Fruit fly (Drosophila melanogaster) whole organism, prepupa: ENCODE data around the gene CG32772.

ENCODE experiments used
- CG10631 ChIP-seq: fragments of 200-800 bp; sonication (Bioruptor generic); optimal IDR thresholded peaks from 2 replicates; lab custom pipeline; 2016; ENCODE audit warnings: missing biosample characterization, missing genetic modification characterization
- CG11294 ChIP-seq: fragments of 200-800 bp; sonication (Bioruptor generic); IDR thresholded peaks from 2 replicates; pipeline ENCODE4 v1.3.6; 2022; ENCODE audit warnings: missing biosample characterization, missing genetic modification characterization
- CG11762 ChIP-seq: fragments of 200-800 bp; sonication (Bioruptor generic); optimal IDR thresholded peaks from 3 replicates; lab custom pipeline; 2016; ENCODE audit warnings: missing biosample characterization, missing genetic modification characterization; ENCODE audit not compliant: insufficient read depth
- CG11902 ChIP-seq: fragments of 200-800 bp; sonication (Bioruptor generic); optimal IDR thresholded peaks from 3 replicates; lab custom pipeline; 2016; ENCODE audit warnings: missing biosample characterization, missing genetic modification characterization
- CG16779 ChIP-seq: fragments of 200-800 bp; sonication (Bioruptor generic); optimal IDR thresholded peaks from 3 replicates; lab custom pipeline; 2017; ENCODE audit warnings: missing biosample characterization, mild to moderate bottlenecking, missing genetic modification characterization
- CG3032 ChIP-seq: fragments of 200-800 bp; optimal IDR thresholded peaks from 2 replicates; lab custom pipeline; 2019; ENCODE audit warnings: missing biosample characterization, mild to moderate bottlenecking, missing genetic modification characterization, moderate library complexity
- CG4318 ChIP-seq: fragments of 200-800 bp; sonication (Bioruptor generic); optimal IDR thresholded peaks from 3 replicates; lab custom pipeline; 2017; ENCODE audit warnings: missing biosample characterization, mild to moderate bottlenecking, missing genetic modification characterization
- CG6276 ChIP-seq: fragments of 200-800 bp; sonication (Bioruptor generic); optimal IDR thresholded peaks from 2 replicates; lab custom pipeline; 2017; ENCODE audit warnings: missing biosample characterization, mild to moderate bottlenecking, missing genetic modification characterization
- CG6792 ChIP-seq: fragments of 200-800 bp; sonication (Bioruptor generic); optimal IDR thresholded peaks from 3 replicates; lab custom pipeline; 2016; ENCODE audit warnings: missing biosample characterization, missing genetic modification characterization
- CG6854 ChIP-seq: fragments of 200-800 bp; sonication (Bioruptor generic); optimal IDR thresholded peaks from 2 replicates; lab custom pipeline; 2017; ENCODE audit warnings: missing biosample characterization, mild to moderate bottlenecking, missing genetic modification characterization
- CG7368 ChIP-seq: fragments of 200-800 bp; sonication (Bioruptor generic); optimal IDR thresholded peaks from 3 replicates; lab custom pipeline; 2016; ENCODE audit warnings: missing biosample characterization, missing genetic modification characterization
- CG8119 ChIP-seq: fragments of 200-800 bp; sonication (Bioruptor generic); IDR thresholded peaks from 3 replicates; pipeline ENCODE4 v1.3.6; 2022; ENCODE audit warnings: missing biosample characterization, missing genetic modification characterization
- CG8319 ChIP-seq: fragments of 200-800 bp; sonication (Bioruptor generic); optimal IDR thresholded peaks from 3 replicates; lab custom pipeline; 2016; ENCODE audit warnings: missing biosample characterization, missing genetic modification characterization
- CG8632 ChIP-seq: fragments of 200-800 bp; sonication (Bioruptor generic); optimal IDR thresholded peaks from 3 replicates; lab custom pipeline; 2016; ENCODE audit warnings: missing biosample characterization, missing genetic modification characterization
- CG9139 ChIP-seq: fragments of 200-800 bp; sonication (Bioruptor generic); optimal IDR thresholded peaks from 3 replicates; lab custom pipeline; 2017; ENCODE audit warnings: missing biosample characterization, mild to moderate bottlenecking, missing genetic modification characterization
- Eip75B ChIP-seq: fragments of 200-800 bp; sonication (Bioruptor generic); optimal IDR thresholded peaks from 3 replicates; lab custom pipeline; 2016; ENCODE audit warnings: missing biosample characterization, missing genetic modification characterization
- Eip78C ChIP-seq: fragments of 200-800 bp; sonication (Bioruptor generic); peaks from one replicate; lab custom pipeline; 2016; ENCODE audit warnings: missing biosample characterization, missing genetic modification characterization
- Ets21C ChIP-seq: fragments of 200-800 bp; sonication (Bioruptor generic); optimal IDR thresholded peaks from 3 replicates; lab custom pipeline; 2016; ENCODE audit warnings: missing biosample characterization, missing genetic modification characterization
- Ets96B ChIP-seq: fragments of 200-800 bp; optimal IDR thresholded peaks from 2 replicates; lab custom pipeline; 2019; ENCODE audit warnings: missing biosample characterization, mild to moderate bottlenecking, missing genetic modification characterization, moderate library complexity
- Gug ChIP-seq: fragments of 200-800 bp; sonication (Bioruptor generic); IDR thresholded peaks from 2 replicates; pipeline ENCODE4 v1.3.6; 2022; ENCODE audit warnings: missing biosample characterization, missing genetic modification characterization
- Hr38 ChIP-seq: sonication (Bioruptor generic); optimal IDR thresholded peaks from 2 replicates; lab custom pipeline; 2016; ENCODE audit warnings: missing biosample characterization, missing genetic modification characterization
- Hr39 ChIP-seq: fragments of 200-800 bp; sonication (Bioruptor generic); optimal IDR thresholded peaks from 2 replicates; lab custom pipeline; 2016; ENCODE audit warnings: missing biosample characterization, missing genetic modification characterization
- Met ChIP-seq: fragments of 200-800 bp; sonication (Bioruptor generic); optimal IDR thresholded peaks from 3 replicates; lab custom pipeline; 2016; ENCODE audit warnings: missing biosample characterization, missing genetic modification characterization
- OdsH ChIP-seq: fragments of 200-800 bp; sonication (Bioruptor generic); optimal IDR thresholded peaks from 3 replicates; lab custom pipeline; 2016; ENCODE audit warnings: missing biosample characterization, missing genetic modification characterization
- Sox102F ChIP-seq: fragments of 200-800 bp; sonication (Bioruptor generic); optimal IDR thresholded peaks from 2 replicates; lab custom pipeline; 2016; ENCODE audit warnings: missing biosample characterization, mild to moderate bottlenecking, missing genetic modification characterization
- Sox14 ChIP-seq: fragments of 200-800 bp; sonication (Bioruptor generic); optimal IDR thresholded peaks from 3 replicates; lab custom pipeline; 2016; ENCODE audit warnings: missing biosample characterization, missing genetic modification characterization
- Sox15 ChIP-seq: fragments of 200-800 bp; sonication (Bioruptor generic); optimal IDR thresholded peaks from 3 replicates; lab custom pipeline; 2016; ENCODE audit warnings: missing biosample characterization, missing genetic modification characterization
- achi ChIP-seq: fragments of 200-800 bp; sonication (Bioruptor generic); optimal IDR thresholded peaks from 3 replicates; lab custom pipeline; 2016; ENCODE audit warnings: missing biosample characterization, missing genetic modification characterization
- cyc ChIP-seq: fragments of 200-800 bp; sonication (Bioruptor generic); optimal IDR thresholded peaks from 3 replicates; lab custom pipeline; 2016; ENCODE audit warnings: missing biosample characterization, missing genetic modification characterization
- eg ChIP-seq: fragments of 200-800 bp; sonication (Bioruptor generic); IDR thresholded peaks from 3 replicates; pipeline ENCODE4 v1.3.6; 2022; ENCODE audit warnings: missing biosample characterization, missing genetic modification characterization
- fd59A ChIP-seq: fragments of 200-800 bp; sonication (Bioruptor generic); optimal IDR thresholded peaks from 2 replicates; lab custom pipeline; 2017; ENCODE audit warnings: missing biosample characterization, mild to moderate bottlenecking, missing genetic modification characterization, missing genetic modification reagents
- fd85E ChIP-seq: fragments of 200-800 bp; sonication (Bioruptor generic); optimal IDR thresholded peaks from 3 replicates; lab custom pipeline; 2016; ENCODE audit warnings: missing biosample characterization, missing genetic modification characterization
- fkh ChIP-seq: fragments of 200-800 bp; sonication (Bioruptor generic); optimal IDR thresholded peaks from 3 replicates; lab custom pipeline; 2017; ENCODE audit warnings: missing biosample characterization, mild to moderate bottlenecking, missing genetic modification characterization, moderate library complexity
- lz ChIP-seq: fragments of 200-800 bp; sonication (Bioruptor generic); optimal IDR thresholded peaks from 3 replicates; lab custom pipeline; 2016; ENCODE audit warnings: missing biosample characterization, missing genetic modification characterization
- net ChIP-seq: fragments of 200-800 bp; sonication (Bioruptor generic); optimal IDR thresholded peaks from 3 replicates; lab custom pipeline; 2016; ENCODE audit warnings: missing biosample characterization, missing genetic modification characterization
- pdm3 ChIP-seq: fragments of 200-800 bp; sonication (Bioruptor generic); optimal IDR thresholded peaks from 3 replicates; lab custom pipeline; 2016; ENCODE audit warnings: missing biosample characterization, missing genetic modification characterization
- salr ChIP-seq, 2 experiments: fragments of 200-800 bp; sonication (Bioruptor generic); optimal IDR thresholded peaks; 3 replicates each; lab custom pipeline; 2016 to 2018; ENCODE audit warnings: missing biosample characterization in 2 of 2, missing genetic modification characterization in 2 of 2, mild to moderate bottlenecking in 1 of 2
- spab ChIP-seq: fragments of 200-800 bp; sonication (Bioruptor generic); optimal IDR thresholded peaks from 2 replicates; lab custom pipeline; 2017; ENCODE audit warnings: missing biosample characterization, mild to moderate bottlenecking, missing genetic modification characterization, missing genetic modification reagents
- svp ChIP-seq: fragments of 200-800 bp; sonication (Bioruptor generic); peaks from one replicate; lab custom pipeline; 2016; ENCODE audit warnings: missing biosample characterization, missing genetic modification characterization
- topi ChIP-seq: fragments of 200-800 bp; sonication (Bioruptor generic); optimal IDR thresholded peaks from 3 replicates; lab custom pipeline; 2016; ENCODE audit warnings: missing biosample characterization, missing genetic modification characterization
- vri ChIP-seq: fragments of 200-800 bp; sonication (Bioruptor generic); optimal IDR thresholded peaks from 3 replicates; lab custom pipeline; 2016; ENCODE audit warnings: missing biosample characterization, mild to moderate bottlenecking, missing genetic modification characterization

CG32772 gene

dm6 chrX:4939788-4940441 lies 31.0 kb downstream of the CG32772 start (continued):
- TF ChIP-seq CG10631 (GFP tag; lab: Kevin White, UChicago) (peak; percentile 97), Eip78C (GFP tag; lab: Kevin White, UChicago) (peak; percentile 99), CG3032 (peak; percentile 94), svp (GFP tag; lab: Kevin White, UChicago) (peak; percentile 97), salr (GFP tag; optimal IDR thresholded peaks at IDR 0.05; lab: Kevin White, UChicago) (peak; percentile 92 to 96), CG6854 (GFP tag; lab: Kevin White, UChicago) (peak; percentile 89), Gug (GFP tag; lab: Robert Waterston, UW) (peak; percentile 98), Eip75B (GFP tag; lab: Kevin White, UChicago) (peak; percentile 96), CG11762 (peak; percentile 96), topi (GFP tag; lab: Kevin White, UChicago) (peak; percentile 95), fd85E (GFP tag; lab: Kevin White, UChicago) (peak; percentile 78), Hr38 (peak; percentile 97), CG8632 (GFP tag; lab: Kevin White, UChicago) (peak; percentile 94), CG11902 (GFP tag; lab: Kevin White, UChicago) (peak; percentile 95), pdm3 (GFP tag; lab: Kevin White, UChicago) (peak; percentile 98), CG6276 (GFP tag; lab: Kevin White, UChicago) (peak; percentile 95), Ets96B (tag; lab: Kevin White, UChicago) (peak; percentile 93), Sox14 (GFP tag; lab: Kevin White, UChicago) (peak; percentile 97), CG8119 (GFP tag; lab: Robert Waterston, UW) (peak; percentile 97), lz (GFP tag; lab: Kevin White, UChicago) (peak; percentile 95), Ets21C (GFP tag; lab: Kevin White, UChicago) (peak; percentile 93), CG6792 (peak; percentile 96), achi (GFP tag; lab: Kevin White, UChicago) (peak; percentile 95), cyc (peak; percentile 97), Sox102F (peak; percentile 92), Sox15 (GFP tag; lab: Kevin White, UChicago) (peak; percentile 96), spab (GFP tag; lab: Kevin White, UChicago) (peak; percentile 92), CG9139 (GFP tag; lab: Kevin White, UChicago) (peak; percentile 90), CG11294 (GFP tag; lab: Robert Waterston, UW) (peak; percentile 97), CG7368 (GFP tag; lab: Kevin White, UChicago) (peak; percentile 97), fd59A (GFP tag; lab: Kevin White, UChicago) (peak; percentile 95), CG16779 (tag; lab: Kevin White, UChicago) (peak; percentile 85), Met (GFP tag; lab: Kevin White, UChicago) (peak; percentile 95), Hr39 (GFP tag; lab: Kevin White, UChicago) (peak; percentile 96), CG8319 (GFP tag; lab: Kevin White, UChicago) (peak; percentile 95), vri (GFP tag; lab: Kevin White, UChicago) (peak; percentile 73), net (GFP tag; lab: Kevin White, UChicago) (peak; percentile 95), OdsH (peak; percentile 97), CG4318 (peak; percentile 97)
- TF ChIP-seq, all 60 proteins: peak for 60

- TF ChIP-seq CG6854 (GFP tag; lab: Kevin White, UChicago) (no peak), fkh (GFP tag; lab: Kevin White, UChicago) (peak; percentile 4), Met (GFP tag; lab: Kevin White, UChicago) (no peak), eg (GFP tag; lab: Robert Waterston, UW) (0 out of 3 replicates have a peak, but pooled peaks have one; percentile 6), pdm3 (GFP tag; lab: Kevin White, UChicago) (no peak), CG4318 (no peak), fd59A (GFP tag; lab: Kevin White, UChicago) (no peak)
- TF ChIP-seq, all 60 proteins: peak for 2
Measured at dm6 chrX:4940527-4940926, 31.6 kb downstream of the CG32772 start.
